Fruit fly (Drosophila melanogaster) whole organism, wandering third instar larva: ENCODE data around the gene Kat60.
A peak's percentile ranks its signal among the peaks of the same experiment; 100 is the strongest.

Experiments used
- Abd-B ChIP-seq: fragments of >200 bp; optimal IDR thresholded peaks from 2 replicates; lab custom pipeline; 2017; ENCODE audit warnings: missing biosample characterization, missing genetic modification characterization
- CG32264 ChIP-seq: fragments of 200-800 bp; sonication (Bioruptor generic); optimal IDR thresholded peaks from 2 replicates; lab custom pipeline; 2016; ENCODE audit warnings: missing biosample characterization, missing genetic modification characterization
- CrebA ChIP-seq: fragments of 200-800 bp; sonication (Bioruptor generic); optimal IDR thresholded peaks from 2 replicates; lab custom pipeline; 2016; ENCODE audit warnings: missing biosample characterization, mild to moderate bottlenecking, missing genetic modification characterization, borderline replicate concordance
- Dfd ChIP-seq: fragments of >200 bp; optimal IDR thresholded peaks from 2 replicates; lab custom pipeline; 2017; ENCODE audit warnings: missing biosample characterization, missing genetic modification characterization
- Dif ChIP-seq: fragments of 200-275, 200-300 bp; sonication (Bioruptor generic); optimal IDR thresholded peaks from 2 replicates; lab custom pipeline; 2018; ENCODE audit warnings: missing biosample characterization, missing genetic modification characterization; ENCODE audit not compliant: partially characterized antibody
- GATAd ChIP-seq: sonication (Bioruptor generic); optimal IDR thresholded peaks from 2 replicates; lab custom pipeline; 2016; ENCODE audit warnings: missing biosample characterization, missing genetic modification characterization
- HLH106 ChIP-seq: fragments of 200-800 bp; optimal IDR thresholded peaks from 3 replicates; lab custom pipeline; 2019; ENCODE audit warnings: missing biosample characterization, mild to moderate bottlenecking, missing genetic modification characterization, moderate library complexity
- Hr78 ChIP-seq: fragments of >200 bp; optimal IDR thresholded peaks from 2 replicates; lab custom pipeline; 2017; ENCODE audit warnings: missing biosample characterization, missing genetic modification characterization
- Hr83 ChIP-seq: fragments of 200-300 bp; sonication (Bioruptor generic); optimal IDR thresholded peaks from 2 replicates; lab custom pipeline; 2016; ENCODE audit warnings: missing biosample characterization, mild to moderate bottlenecking, missing genetic modification characterization, moderate library complexity; ENCODE audit not compliant: poor library complexity, severe bottlenecking
- Mio ChIP-seq: sonication (Bioruptor generic); optimal IDR thresholded peaks from 2 replicates; lab custom pipeline; 2016; ENCODE audit warnings: missing biosample characterization, missing genetic modification characterization
- Myc ChIP-seq: fragments of >200 bp; optimal IDR thresholded peaks from 2 replicates; lab custom pipeline; 2017
- N ChIP-seq: fragments of >200 bp; optimal IDR thresholded peaks from 2 replicates; lab custom pipeline; 2018; ENCODE audit warnings: missing biosample characterization, missing external identifiers, missing genetic modification characterization
- OdsH ChIP-seq: fragments of 200-800 bp; sonication (Bioruptor generic); optimal IDR thresholded peaks from 2 replicates; lab custom pipeline; 2016; ENCODE audit warnings: missing biosample characterization, mild to moderate bottlenecking, missing genetic modification characterization
- Rel ChIP-seq, 2 experiments: fragments of 200-800 bp; sonication (Bioruptor generic) in 1 of 2; optimal IDR thresholded peaks; 2 replicates in 1 of 2; 3 replicates in 1 of 2; lab custom pipeline; 2016 to 2019; ENCODE audit warnings: mild to moderate bottlenecking in 2 of 2, missing biosample characterization in 2 of 2, missing genetic modification characterization in 2 of 2, moderate library complexity in 1 of 2
- Sp1 ChIP-seq: fragments of 200-800 bp; sonication (Bioruptor generic); optimal IDR thresholded peaks from 3 replicates; lab custom pipeline; 2019; ENCODE audit warnings: missing biosample characterization, mild to moderate bottlenecking, missing genetic modification characterization, moderate library complexity
- Vsx2 ChIP-seq: fragments of 200-300, 225-300 bp; sonication (Bioruptor generic); optimal IDR thresholded peaks from 2 replicates; lab custom pipeline; 2018; ENCODE audit warnings: missing biosample characterization, missing genetic modification characterization; ENCODE audit not compliant: partially characterized antibody
- br ChIP-seq: fragments of 200-800 bp; sonication (Bioruptor generic); optimal IDR thresholded peaks from 2 replicates; lab custom pipeline; 2016; ENCODE audit warnings: missing biosample characterization, missing genetic modification characterization
- ey ChIP-seq: fragments of 200-800 bp; sonication (Bioruptor generic); optimal IDR thresholded peaks from 2 replicates; lab custom pipeline; 2016; ENCODE audit warnings: missing biosample characterization, missing genetic modification characterization
- foxo ChIP-seq, 2 experiments: fragments of 200-800 bp; sonication (Bioruptor generic); optimal IDR thresholded peaks; 2 replicates in 1 of 2; 3 replicates in 1 of 2; lab custom pipeline; 2016 to 2017; ENCODE audit warnings: missing biosample characterization in 2 of 2, missing genetic modification characterization in 2 of 2
- fru ChIP-seq: fragments of 200-800 bp; sonication (Bioruptor generic); optimal IDR thresholded peaks from 3 replicates; lab custom pipeline; 2016; ENCODE audit warnings: missing biosample characterization, mild to moderate bottlenecking, missing genetic modification characterization
- h ChIP-seq: fragments of 200-800 bp; sonication (Bioruptor generic); optimal IDR thresholded peaks from 3 replicates; lab custom pipeline; 2016; ENCODE audit warnings: missing biosample characterization, mild to moderate bottlenecking, missing genetic modification characterization
- jim ChIP-seq: fragments of 175-275, 200-325 bp; sonication (Bioruptor generic); optimal IDR thresholded peaks from 2 replicates; lab custom pipeline; 2016; ENCODE audit warnings: missing biosample characterization, mild to moderate bottlenecking, missing genetic modification characterization
- lola ChIP-seq: fragments of >200 bp; optimal IDR thresholded peaks from 2 replicates; lab custom pipeline; 2017; ENCODE audit warnings: missing biosample characterization, missing genetic modification characterization
- pan ChIP-seq: fragments of >200 bp; optimal IDR thresholded peaks from 2 replicates; lab custom pipeline; 2017
- psq ChIP-seq: fragments of 200-800 bp; sonication (Bioruptor generic); optimal IDR thresholded peaks from 3 replicates; lab custom pipeline; 2017; ENCODE audit warnings: missing biosample characterization, mild to moderate bottlenecking, missing genetic modification characterization, moderate library complexity
- sv ChIP-seq: fragments of 200-800 bp; sonication (Bioruptor generic); optimal IDR thresholded peaks from 3 replicates; lab custom pipeline; 2016; ENCODE audit warnings: missing biosample characterization, missing genetic modification characterization
- tai ChIP-seq: sonication (Bioruptor generic); optimal IDR thresholded peaks from 2 replicates; lab custom pipeline; 2016; ENCODE audit warnings: missing biosample characterization, missing genetic modification characterization
- usp ChIP-seq: fragments of >200 bp; optimal IDR thresholded peaks from 2 replicates; lab custom pipeline; 2017; ENCODE audit warnings: missing biosample characterization, missing genetic modification characterization
- woc ChIP-seq: sonication (Bioruptor generic); optimal IDR thresholded peaks from 2 replicates; lab custom pipeline; 2016; ENCODE audit warnings: missing biosample characterization, mild to moderate bottlenecking, missing genetic modification characterization

Gene Kat60

DNA sequence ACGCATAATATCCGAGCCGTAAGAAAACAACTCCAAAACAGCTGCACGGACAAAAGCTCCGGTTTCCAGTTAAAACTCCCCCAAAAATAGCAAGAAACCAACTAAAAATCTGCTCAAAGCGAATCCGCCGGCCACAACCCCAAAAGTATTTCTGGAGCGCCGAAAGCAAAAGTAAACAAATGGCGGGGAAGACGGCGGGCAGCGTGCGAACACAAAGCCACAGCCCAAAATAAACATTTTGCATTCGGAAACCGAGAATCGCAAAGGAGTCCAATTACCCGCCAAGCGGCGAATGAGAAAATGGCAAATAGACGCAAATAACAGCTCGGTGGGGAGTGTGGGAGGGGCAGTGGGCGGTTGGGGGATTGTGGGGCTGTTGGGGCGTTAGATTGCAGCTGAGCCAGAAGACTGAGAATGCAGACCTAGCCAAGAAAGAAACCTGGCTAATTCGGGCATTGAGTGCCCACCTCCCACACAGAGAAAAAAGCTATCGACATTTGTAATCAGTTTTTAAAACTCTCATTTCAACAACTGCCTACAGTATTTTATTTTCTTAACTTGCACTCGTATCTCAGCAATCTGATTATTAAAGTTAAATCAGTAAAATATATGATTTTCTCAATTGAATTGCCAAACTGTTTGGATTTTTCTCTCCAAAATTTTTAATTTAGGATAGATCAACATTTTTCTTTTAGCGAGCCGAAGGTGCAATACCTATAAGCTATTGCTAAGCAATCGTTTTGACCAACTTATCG, 17.7 kb downstream of the Kat60 start:
- TF ChIP-seq psq = peak; percentile 32
- TF ChIP-seq lola (GFP tag; lab: Kevin White, UChicago) = no peak

DNA sequence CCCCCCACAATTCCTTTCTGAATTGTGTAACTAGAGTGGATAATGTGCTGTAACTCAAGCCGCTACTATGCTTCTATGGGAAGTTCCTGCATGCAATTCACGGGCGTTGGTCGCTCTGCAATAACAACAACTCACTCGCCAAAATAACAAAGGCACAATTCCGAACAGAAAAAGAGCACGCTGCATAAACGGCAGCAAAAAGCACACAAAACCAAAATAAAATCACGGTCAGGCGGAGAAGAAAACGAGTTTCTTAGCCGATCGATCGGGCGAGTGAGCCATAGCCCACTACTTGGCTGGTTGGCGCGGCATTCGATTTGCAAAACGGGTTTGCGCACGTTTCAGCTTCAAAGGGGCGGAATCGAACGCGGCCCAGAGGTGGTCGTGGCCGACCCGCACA, 18.7 kb downstream of the Kat60 start:
- TF ChIP-seq Rel (GFP tag; optimal IDR thresholded peaks at IDR 0.05; lab: Kevin White, UChicago) (no peak), Rel (tag; optimal IDR thresholded peaks at IDR 0.05; lab: Kevin White, UChicago) (peak; percentile 32), HLH106 (tag; lab: Kevin White, UChicago) (no peak), Dif (GFP tag; lab: Kevin White, UChicago) (peak; percentile 21)

DNA sequence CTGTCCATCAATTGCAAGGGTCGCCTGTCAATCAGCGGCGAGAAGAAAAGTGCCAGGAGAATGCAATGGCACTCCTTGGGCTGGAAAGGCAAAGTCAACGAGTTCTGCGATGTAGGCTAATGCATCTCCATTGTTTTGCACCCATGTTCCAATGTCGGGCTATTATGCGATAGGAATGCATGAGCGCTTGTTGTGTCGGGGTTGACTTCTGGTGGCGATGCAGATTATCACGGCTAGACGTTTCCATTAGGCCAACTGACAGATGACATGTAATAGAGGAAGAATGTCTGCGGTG, 19.3 kb downstream of the Kat60 start:
- TF ChIP-seq Rel (GFP tag; optimal IDR thresholded peaks at IDR 0.05; lab: Kevin White, UChicago) (no peak), Rel (tag; optimal IDR thresholded peaks at IDR 0.05; lab: Kevin White, UChicago) (no peak), pan (no peak), Sp1 (GFP tag; lab: Kevin White, UChicago) (no peak), sv (GFP tag; lab: Kevin White, UChicago) (no peak), CrebA (GFP tag; lab: Kevin White, UChicago) (no peak), GATAd (GFP tag; lab: Kevin White, UChicago) (no peak), foxo (GFP tag; optimal IDR thresholded peaks at IDR 0.05; lab: Kevin White, UChicago) (no peak), Vsx2 (GFP tag; lab: Kevin White, UChicago) (no peak), woc (GFP tag; lab: Kevin White, UChicago) (no peak), Abd-B (GFP tag; lab: Kevin White, UChicago) (no peak)

DNA sequence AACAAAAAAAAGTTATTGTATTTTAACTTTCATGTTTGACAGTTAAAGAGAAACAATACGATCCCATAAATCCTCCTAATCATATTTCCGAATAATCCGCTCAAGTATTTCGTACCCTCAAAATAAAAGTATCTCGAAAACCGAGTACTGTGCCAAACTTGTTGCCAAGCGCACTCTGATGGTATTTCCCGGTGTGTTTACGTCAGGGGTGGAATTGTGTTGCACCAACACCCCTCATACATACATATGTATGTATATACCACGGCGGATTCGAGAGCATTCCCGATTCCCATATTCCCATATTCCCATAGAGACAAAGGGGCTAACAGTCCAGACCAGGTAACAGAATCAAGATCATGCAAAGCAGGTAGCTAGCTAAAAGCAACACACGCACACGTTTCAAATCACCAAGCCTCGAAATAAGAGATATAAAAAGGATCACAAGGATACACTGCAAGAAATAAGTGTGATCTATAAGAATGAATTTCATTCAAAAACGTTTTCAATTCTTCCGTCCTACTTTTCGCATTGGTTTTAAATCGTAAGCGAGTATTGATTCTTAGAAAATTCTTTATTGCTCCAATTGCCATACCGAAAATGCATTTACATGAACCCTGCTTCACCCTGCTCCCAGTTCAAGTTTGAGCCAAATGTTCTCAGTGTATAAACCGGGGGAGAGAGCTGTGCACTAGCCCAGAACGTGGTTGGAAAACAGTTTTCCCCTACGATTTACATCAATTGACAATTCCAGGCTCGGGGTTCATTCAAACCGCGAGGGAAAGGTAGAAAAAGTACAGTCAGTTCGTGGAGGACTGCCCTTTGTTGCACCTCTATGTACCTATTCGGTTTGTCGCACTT, 19.9 kb downstream of the Kat60 start:
- TF ChIP-seq usp (GFP tag; lab: Kevin White, UChicago) (no peak), fru (GFP tag; lab: Kevin White, UChicago) (peak; percentile 48), psq (no peak), Vsx2 (GFP tag; lab: Kevin White, UChicago) (no peak), ey (GFP tag; lab: Kevin White, UChicago) (peak; percentile 14), HLH106 (tag; lab: Kevin White, UChicago) (no peak), Mio (GFP tag; lab: Kevin White, UChicago) (no peak), OdsH (peak; percentile 19), jim (GFP tag; lab: Kevin White, UChicago) (no peak), CG32264 (GFP tag; lab: Kevin White, UChicago) (no peak), foxo (GFP tag; optimal IDR thresholded peaks at IDR 0.05; lab: Kevin White, UChicago) (peak in 1 of 2 experiments; percentile 66), br (GFP tag; lab: Kevin White, UChicago) (no peak), Dfd (GFP tag; lab: Kevin White, UChicago) (no peak), h (GFP tag; lab: Kevin White, UChicago) (peak; percentile 34), sv (GFP tag; lab: Kevin White, UChicago) (peak; percentile 50), lola (GFP tag; lab: Kevin White, UChicago) (no peak), Myc (no peak), Hr83 (GFP tag; lab: Kevin White, UChicago) (no peak), Sp1 (GFP tag; lab: Kevin White, UChicago) (peak; percentile 16), N (GFP tag; lab: Kevin White, UChicago) (no peak), woc (GFP tag; lab: Kevin White, UChicago) (no peak), Hr78 (GFP tag; lab: Kevin White, UChicago) (no peak)

DNA sequence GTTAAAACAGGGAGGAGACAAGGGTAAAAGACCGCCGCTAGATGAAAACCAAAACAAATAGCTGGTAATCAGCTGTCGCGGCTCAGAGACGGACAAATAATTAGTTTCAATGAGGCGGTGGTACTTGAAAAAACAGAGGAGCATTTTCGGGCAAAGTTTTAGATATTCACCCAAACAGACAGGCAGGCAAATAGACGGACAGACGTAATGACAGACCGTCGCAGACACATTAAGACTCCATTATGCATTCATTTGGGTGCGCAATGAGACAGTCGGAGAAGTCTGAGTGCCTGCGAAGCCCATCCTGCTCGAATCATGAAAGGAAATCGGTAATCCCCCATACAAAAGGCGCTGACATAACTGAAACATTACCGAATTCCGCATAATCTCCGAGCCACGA, 20.6 kb downstream of the Kat60 start:
- no peak for TF ChIP-seq tai (GFP tag; lab: Kevin White, UChicago)
